Fruit fly (Drosophila melanogaster): ENCODE data around the gene eIF5.

Gene eIF5

DNA sequence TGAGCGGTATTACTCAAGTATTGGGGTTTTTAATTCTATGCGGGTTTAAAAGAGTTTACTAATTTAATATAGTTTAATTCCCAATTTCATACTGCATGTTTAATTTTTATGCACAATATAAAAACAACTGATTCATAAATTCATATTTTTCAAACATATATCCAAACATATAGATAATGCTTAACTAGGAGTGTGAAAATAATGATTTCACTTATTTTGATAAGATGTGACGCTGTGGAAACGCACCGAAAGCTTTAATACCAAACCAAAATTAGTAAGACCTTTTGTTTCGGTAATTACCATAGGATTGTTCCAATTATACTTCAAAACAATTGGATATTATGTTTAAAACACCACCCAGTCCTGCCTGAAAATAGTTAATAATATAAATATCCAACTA lies 8.3 kb downstream of the eIF5 start, which contains the start of gene Slc25A46a:
Gene Slc25A46a, plus strand, starts transcription at position 272 of the 400 bp plus-strand sequence.
- TF ChIP-seq CG7357 (GFP tag; IDR thresholded peaks at IDR 0.05) (peak; percentile 93), btn (GFP tag; optimal IDR thresholded peaks at IDR 0.05) (no peak), CG1024 (GFP tag; IDR thresholded peaks at IDR 0.05) (peak; percentile 33; the same call in 1 of the 2 replicates), p53 (GFP tag; optimal IDR thresholded peaks at IDR 0.05) (no peak), CG12236 (GFP tag; optimal IDR thresholded peaks at IDR 0.05) (no peak), Dad (GFP tag; optimal IDR thresholded peaks at IDR 0.05) (no peak), CG8924 (tag; optimal IDR thresholded peaks at IDR 0.05) (no peak), ranshi (GFP tag; IDR thresholded peaks at IDR 0.05) (no peak), CG30020 (tag; optimal IDR thresholded peaks at IDR 0.05) (peak; percentile 94), crol (GFP tag; IDR thresholded peaks at IDR 0.05) (no peak), maf-S (GFP tag; optimal IDR thresholded peaks at IDR 0.05) (no peak), CG9797 (GFP tag; optimal IDR thresholded peaks at IDR 0.05) (peak; percentile 33), MESR4 (GFP tag; optimal IDR thresholded peaks at IDR 0.05) (peak; percentile 41), CG4617 (GFP tag; optimal IDR thresholded peaks at IDR 0.05; ENCODE audit: borderline replicate concordance) (peak; percentile 29), Optix (GFP tag; IDR thresholded peaks at IDR 0.05) (no peak), CG42726 (GFP tag; IDR thresholded peaks at IDR 0.05; ENCODE audit: partially characterized antibody) (no peak), CG2712 (tag; optimal IDR thresholded peaks at IDR 0.05) (peak; percentile 5), CG6654 (GFP tag; optimal IDR thresholded peaks at IDR 0.05) (no peak), CG12155 (GFP tag; optimal IDR thresholded peaks at IDR 0.05) (no peak), CG2120 (GFP tag; optimal IDR thresholded peaks at IDR 0.05) (peak; percentile 11), Blimp-1 (GFP tag; optimal IDR thresholded peaks at IDR 0.05) (no peak), ssp (GFP tag; IDR thresholded peaks at IDR 0.05) (peak; percentile 86), CG14667 (GFP tag; IDR thresholded peaks at IDR 0.05) (no peak), shn (GFP tag; optimal IDR thresholded peaks at IDR 0.05) (no peak), CG18262 (tag; optimal IDR thresholded peaks at IDR 0.05) (peak; percentile 4), sim (GFP tag; IDR thresholded peaks at IDR 0.05) (no peak), pzg (GFP tag; optimal IDR thresholded peaks at IDR 0.05) (peak; percentile 47), sima (GFP tag; optimal IDR thresholded peaks at IDR 0.05) (no peak), zen (tag; optimal IDR thresholded peaks at IDR 0.05) (peak; percentile 30), CG8388 (GFP tag; optimal IDR thresholded peaks at IDR 0.05) (peak; percentile 4), Side (GFP tag; optimal IDR thresholded peaks at IDR 0.05) (no peak), Atf6 (GFP tag; IDR thresholded peaks at IDR 0.05) (0 out of 2 replicates have a peak, but pooled peaks have one; percentile 25), nom (GFP tag; optimal IDR thresholded peaks at IDR 0.05) (no peak), jigr1 (GFP tag; IDR thresholded peaks at IDR 0.05) (no peak), tna (GFP tag; IDR thresholded peaks at IDR 0.05; ENCODE audit: partially characterized antibody) (no peak), crp (GFP tag; optimal IDR thresholded peaks at IDR 0.05) (peak in 1 of 2 experiments; percentile 13), ap (GFP tag; IDR thresholded peaks at IDR 0.05) (no peak), caup (GFP tag; optimal IDR thresholded peaks at IDR 0.05; ENCODE audit: severe bottlenecking) (no peak), CG6689 (GFP tag; IDR thresholded peaks at IDR 0.05) (no peak), BEAF-32 (GFP tag; optimal IDR thresholded peaks at IDR 0.05) (peak; percentile 28), CG14710 (tag; optimal IDR thresholded peaks at IDR 0.05) (peak; percentile 32), nmo (GFP tag; optimal IDR thresholded peaks at IDR 0.05) (peak; percentile 19), CG12659 (GFP tag; optimal IDR thresholded peaks at IDR 0.05) (peak; percentile 26), zfh1 (GFP tag; IDR thresholded peaks at IDR 0.05) (no peak), Ssrp (tag; optimal IDR thresholded peaks at IDR 0.05) (no peak), CG3995 (GFP tag; optimal IDR thresholded peaks at IDR 0.05) (peak; percentile 18), CG17802 (tag; optimal IDR thresholded peaks at IDR 0.05) (peak; percentile 72), phol (tag; optimal IDR thresholded peaks at IDR 0.05) (peak; percentile 37), stwl (tag; optimal IDR thresholded peaks at IDR 0.05) (peak; percentile 9), CG12769 (tag; optimal IDR thresholded peaks at IDR 0.05) (no peak)

Data from whole organism, embryonic.